Worm (Caenorhabditis elegans) whole organism, early embryonic: Measurements from ENCODE around the gene C29E4.17.
"Not testable (repeated sequence)": the region's sequence is repeated elsewhere in the genome, so short reads cannot be mapped to it uniquely, and the experiment has no call there.

Source experiments
- B0310.2 ChIP-seq: sonication (generic microtip); optimal IDR thresholded peaks from 2 replicates; lab custom pipeline; 2016; ENCODE audit warnings: mild to moderate bottlenecking, missing genetic modification characterization, missing compliant biosample characterization
- aly-1 ChIP-seq: sonication (generic microtip); optimal IDR thresholded peaks from 2 replicates; lab custom pipeline; 2016; ENCODE audit warnings: missing genetic modification characterization, missing compliant biosample characterization
- ama-1 ChIP-seq: fragments of 150-350 bp; optimal IDR thresholded peaks from 2 replicates; lab custom pipeline; 2014
- ceh-13 ChIP-seq: fragments of 200-800 bp; sonication (Bioruptor generic); optimal IDR thresholded peaks from 2 replicates; lab custom pipeline; 2018; ENCODE audit warnings: mild to moderate bottlenecking, missing genetic modification characterization, missing compliant biosample characterization
- ets-7 ChIP-seq: sonication (generic microtip); optimal IDR thresholded peaks from 2 replicates; lab custom pipeline; 2016; ENCODE audit warnings: missing genotype, missing genetic modification characterization, missing compliant biosample characterization
- flt-1 ChIP-seq: fragments of 200-800 bp; sonication (Bioruptor generic); IDR thresholded peaks from 2 replicates; pipeline ENCODE4 v1.3.6; 2022; ENCODE audit warnings: missing genetic modification characterization, missing compliant biosample characterization
- hmbx-1 ChIP-seq: sonication (generic microtip); optimal IDR thresholded peaks from 2 replicates; lab custom pipeline; 2016; ENCODE audit warnings: mild to moderate bottlenecking, missing genetic modification characterization, missing compliant biosample characterization
- hnd-1 ChIP-seq: sonication (generic microtip); optimal IDR thresholded peaks from 2 replicates; lab custom pipeline; 2016; ENCODE audit warnings: missing genetic modification characterization, missing compliant biosample characterization
- pes-1 ChIP-seq: fragments of 200-800 bp; sonication (Bioruptor generic); IDR thresholded peaks from 2 replicates; pipeline ENCODE4 v1.3.6; 2022; ENCODE audit warnings: missing genetic modification reagents, missing genetic modification characterization, missing compliant biosample characterization
- scrt-1 ChIP-seq: fragments of 200-800 bp; sonication (Bioruptor generic); IDR thresholded peaks from 2 replicates; pipeline ENCODE4 v1.3.6; 2022; ENCODE audit warnings: missing genetic modification characterization, missing compliant biosample characterization
- sea-1 ChIP-seq: fragments of 200-800 bp; sonication (Bioruptor generic); conservative IDR thresholded peaks from 2 replicates; pipeline ENCODE4 v1.3.6; 2022; ENCODE audit warnings: missing genetic modification characterization, missing compliant biosample characterization
- tbx-11 ChIP-seq: fragments of 200-800 bp; sonication (Bioruptor generic); IDR thresholded peaks from 2 replicates; pipeline ENCODE4 v1.3.6; 2022; ENCODE audit warnings: missing genetic modification characterization, missing compliant biosample characterization
- tbx-37 ChIP-seq: fragments of 200-800 bp; sonication (Bioruptor generic); conservative IDR thresholded peaks from 2 replicates; pipeline ENCODE4 v1.3.6; 2022; ENCODE audit warnings: missing genetic modification reagents, missing genetic modification characterization, missing compliant biosample characterization

DNA sequence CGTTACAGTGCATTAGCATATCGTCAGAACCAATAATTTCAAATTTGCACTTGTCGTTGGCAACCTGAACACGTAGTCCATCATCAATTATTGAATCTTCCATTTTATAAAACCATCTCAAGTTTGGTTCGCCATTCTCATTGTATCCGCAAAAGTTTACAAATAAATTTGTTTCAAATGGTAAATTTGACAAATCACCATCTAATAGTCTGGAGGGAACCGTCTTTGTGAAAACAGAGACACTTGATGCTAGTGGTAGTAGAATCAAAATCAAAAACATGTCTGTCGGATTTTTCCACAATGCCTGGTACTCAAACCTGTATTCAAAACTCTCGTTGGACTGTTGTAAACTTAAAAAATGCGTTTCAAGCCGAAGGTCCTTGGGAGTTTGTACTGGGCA is 42.0 kb downstream of the C29E4.17 start, which contains the start of gene F54H12.2:
- TF ChIP-seq ama-1 (lab: Kevin White, UChicago); ceh-13 (GFP tag; lab: Kevin White, UChicago); ets-7 (tag; lab: Kevin White, UChicago); hmbx-1 (tag; lab: Kevin White, UChicago); tbx-11 (GFP tag; lab: Robert Waterston, UW); hnd-1 (tag; lab: Kevin White, UChicago); sea-1 (GFP tag; lab: Robert Waterston, UW); flt-1 (GFP tag; lab: Robert Waterston, UW); pes-1; B0310.2 (tag; lab: Kevin White, UChicago); aly-1 (tag; lab: Kevin White, UChicago); tbx-37 (GFP tag; lab: Robert Waterston, UW); scrt-1 (GFP tag; lab: Robert Waterston, UW): not testable (repeated sequence)
